Fruit fly (Drosophila melanogaster): ENCODE measurements around the gene CG3610.

Gene CG3610

DNA sequence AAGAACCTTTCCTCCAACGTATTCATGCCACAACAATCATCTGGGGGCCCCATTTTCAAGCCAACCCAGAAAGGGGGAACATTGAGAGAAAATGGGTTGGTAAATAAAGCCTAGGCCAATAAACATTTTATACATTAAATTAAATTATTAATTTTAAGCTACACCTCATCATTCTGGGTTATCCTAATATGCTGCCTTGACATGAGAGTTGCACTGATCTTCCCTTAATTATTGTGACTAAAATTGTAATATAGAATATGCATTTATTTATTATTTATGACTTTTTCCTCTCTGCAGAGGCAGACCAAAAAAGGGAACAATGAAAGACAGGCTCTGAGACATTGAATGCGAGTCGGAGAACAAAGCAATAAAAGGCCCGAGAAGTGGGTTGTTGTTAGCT is 3.0 kb downstream of the CG3610 start:
- TF ChIP-seq CG8478 (optimal IDR thresholded peaks at IDR 0.05) (no peak), Dll (optimal IDR thresholded peaks at IDR 0.05) (no peak), psq (optimal IDR thresholded peaks at IDR 0.05) (no peak), pan (optimal IDR thresholded peaks at IDR 0.05) (no peak), EcR (GFP tag; optimal IDR thresholded peaks at IDR 0.05) (no peak)

DNA sequence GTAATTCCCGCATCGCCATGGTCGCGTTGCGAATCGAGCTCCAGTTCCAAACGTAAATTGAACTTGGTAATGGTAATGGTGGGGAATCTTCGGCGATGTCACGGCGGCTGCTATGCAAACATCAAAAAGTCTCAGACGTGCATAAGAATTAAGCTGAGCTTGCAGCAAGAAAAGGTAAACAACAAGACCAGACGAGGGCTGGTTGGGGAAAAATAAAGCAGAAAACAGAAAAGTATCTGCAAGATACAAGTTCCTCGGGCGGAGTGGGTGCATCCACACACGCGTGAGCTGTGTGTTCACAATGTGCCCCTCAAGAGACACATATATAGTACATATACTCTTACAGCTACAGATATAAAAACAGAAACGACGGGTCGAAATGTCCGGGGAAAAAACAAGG is 7.8 kb downstream of the CG3610 start:
- TF ChIP-seq EcR (GFP tag; optimal IDR thresholded peaks at IDR 0.05) (no peak), CG8478 (optimal IDR thresholded peaks at IDR 0.05) (no peak), pan (optimal IDR thresholded peaks at IDR 0.05) (no peak), psq (optimal IDR thresholded peaks at IDR 0.05) (no peak), usp (GFP tag; optimal IDR thresholded peaks at IDR 0.05) (no peak), Dll (optimal IDR thresholded peaks at IDR 0.05) (no peak)

DNA sequence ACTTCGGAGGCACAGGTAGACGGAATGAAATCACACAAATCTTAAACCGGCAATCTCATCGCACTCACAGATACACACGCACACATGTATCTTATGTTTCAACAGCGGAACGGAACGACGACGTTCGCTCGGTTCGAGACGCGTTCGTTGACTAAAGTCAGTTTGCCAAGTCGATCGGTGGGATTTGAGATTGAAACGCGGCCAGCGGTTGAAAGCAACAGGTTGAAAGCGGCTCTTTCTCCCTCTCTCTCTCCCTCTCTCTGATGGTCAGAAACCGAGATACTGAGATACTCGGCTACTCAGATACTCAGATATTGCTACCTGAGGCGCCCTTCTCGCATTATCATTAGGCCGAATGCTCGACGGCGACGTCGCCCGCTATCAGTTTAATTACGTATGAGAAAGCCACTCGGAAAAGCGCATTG is 8.9 kb downstream of the CG3610 start:
- TF ChIP-seq CG8478 (optimal IDR thresholded peaks at IDR 0.05) (no peak), Dll (optimal IDR thresholded peaks at IDR 0.05) (peak; percentile 56)

DNA sequence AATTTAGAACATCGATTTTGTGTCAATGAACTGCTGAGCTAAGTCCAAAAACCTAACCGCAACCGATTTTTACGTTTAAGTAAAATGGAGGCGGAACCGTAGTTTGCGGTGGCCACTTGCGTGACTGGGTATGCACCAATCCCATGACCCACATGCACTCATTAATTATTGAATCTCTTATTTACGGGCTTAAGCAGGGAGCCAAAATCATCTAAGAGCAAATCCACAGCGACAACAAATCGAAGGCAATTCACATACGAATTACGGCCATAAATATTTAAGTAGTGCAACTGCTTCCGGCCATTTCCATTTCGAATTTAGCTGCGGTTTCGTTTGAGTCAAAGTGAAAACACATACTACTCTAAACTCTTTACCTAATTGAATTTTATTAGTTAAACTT is 20.0 kb downstream of the CG3610 start:
- TF ChIP-seq CG8478 (optimal IDR thresholded peaks at IDR 0.05) (no peak), pan (optimal IDR thresholded peaks at IDR 0.05) (no peak), EcR (GFP tag; optimal IDR thresholded peaks at IDR 0.05) (no peak), psq (optimal IDR thresholded peaks at IDR 0.05) (no peak), usp (GFP tag; optimal IDR thresholded peaks at IDR 0.05) (no peak), Dll (optimal IDR thresholded peaks at IDR 0.05) (no peak)

DNA sequence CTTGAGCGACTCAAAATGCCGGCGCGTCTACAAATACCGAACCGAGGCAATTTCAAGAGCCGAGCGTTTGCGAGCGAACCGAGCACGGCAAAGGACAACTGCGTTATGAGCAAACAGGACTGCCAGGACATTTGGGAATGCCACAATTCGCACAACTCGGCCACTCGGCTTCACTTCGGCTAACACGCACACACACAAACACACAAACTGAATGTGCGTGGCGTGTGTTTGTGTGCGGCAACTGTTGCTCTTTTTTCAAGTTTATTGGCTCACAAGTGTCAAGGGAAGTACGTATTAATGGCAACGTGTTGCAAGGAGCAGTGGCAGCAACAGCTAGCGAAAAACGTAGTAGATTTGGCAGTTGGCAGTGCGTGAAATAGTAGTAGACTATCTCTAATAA is 28.5 kb downstream of the CG3610 start:
- no peak for TF ChIP-seq EcR (GFP tag; optimal IDR thresholded peaks at IDR 0.05)
- TF ChIP-seq pan (optimal IDR thresholded peaks at IDR 0.05), result no peak
- no peak for TF ChIP-seq Dll (optimal IDR thresholded peaks at IDR 0.05)
- TF ChIP-seq psq (optimal IDR thresholded peaks at IDR 0.05), result no peak
- TF ChIP-seq CG8478 (optimal IDR thresholded peaks at IDR 0.05), result no peak
- TF ChIP-seq usp (GFP tag; optimal IDR thresholded peaks at IDR 0.05), result no peak

DNA sequence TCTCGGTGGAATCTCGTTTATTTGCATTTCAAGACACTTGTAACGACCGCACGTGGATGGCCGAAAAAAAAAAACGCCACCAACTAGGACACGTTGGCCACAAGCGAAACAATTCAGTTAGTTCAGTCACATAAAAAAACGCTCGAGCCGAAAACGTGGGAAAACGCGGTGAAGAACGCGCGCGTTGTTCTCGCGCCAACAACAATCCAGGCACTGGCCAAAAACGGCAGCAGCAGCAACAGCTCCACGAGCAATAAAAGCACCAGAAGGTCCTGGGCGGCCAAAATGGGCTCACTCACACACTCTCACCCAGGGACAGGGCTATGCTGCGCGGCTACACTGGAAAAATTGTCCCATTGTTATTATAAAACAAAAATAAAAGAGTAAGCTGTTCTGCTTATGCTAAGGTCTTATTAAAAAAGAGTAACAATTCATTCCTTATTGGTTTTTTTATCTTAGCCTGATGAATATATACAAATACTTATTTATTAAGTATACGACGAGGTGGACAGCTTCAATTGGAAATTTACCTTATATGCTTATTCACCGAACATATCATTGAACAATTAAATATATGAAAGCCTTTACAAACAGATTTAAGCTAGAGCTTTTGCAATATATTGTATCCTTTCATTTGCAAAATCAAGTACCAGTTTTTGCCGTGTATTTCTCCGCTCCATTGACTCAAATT is 30.6 kb downstream of the CG3610 start, which contains the start of gene btsz:
Gene btsz (minus strand): TSS at position 215 of the 691 bp plus-strand sequence.
- TF ChIP-seq usp (GFP tag; optimal IDR thresholded peaks at IDR 0.05) (no peak), psq (optimal IDR thresholded peaks at IDR 0.05) (no peak)

DNA sequence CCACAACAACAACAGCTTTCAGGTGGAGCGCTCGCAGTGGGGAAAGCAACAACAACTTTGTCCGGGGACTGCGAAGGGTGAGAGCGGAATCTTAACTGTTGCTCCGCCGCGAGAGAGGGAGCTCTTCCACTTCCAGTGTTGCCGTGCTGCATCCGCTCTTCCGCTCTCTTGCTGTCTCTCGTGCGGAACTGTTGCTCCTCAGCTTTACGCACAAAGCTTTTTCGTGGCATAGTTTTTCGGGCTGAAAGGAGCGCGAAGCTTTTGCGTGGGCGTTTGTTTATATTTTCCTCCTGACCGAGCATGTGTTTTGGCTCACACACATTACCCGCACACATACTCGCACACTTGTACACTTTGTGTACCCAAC is 31.1 kb downstream of the CG3610 start:
- TF ChIP-seq pan (optimal IDR thresholded peaks at IDR 0.05) (no peak), usp (GFP tag; optimal IDR thresholded peaks at IDR 0.05) (no peak), Dll (optimal IDR thresholded peaks at IDR 0.05) (no peak), EcR (GFP tag; optimal IDR thresholded peaks at IDR 0.05) (no peak), psq (optimal IDR thresholded peaks at IDR 0.05) (no peak), CG8478 (optimal IDR thresholded peaks at IDR 0.05) (no peak)

DNA sequence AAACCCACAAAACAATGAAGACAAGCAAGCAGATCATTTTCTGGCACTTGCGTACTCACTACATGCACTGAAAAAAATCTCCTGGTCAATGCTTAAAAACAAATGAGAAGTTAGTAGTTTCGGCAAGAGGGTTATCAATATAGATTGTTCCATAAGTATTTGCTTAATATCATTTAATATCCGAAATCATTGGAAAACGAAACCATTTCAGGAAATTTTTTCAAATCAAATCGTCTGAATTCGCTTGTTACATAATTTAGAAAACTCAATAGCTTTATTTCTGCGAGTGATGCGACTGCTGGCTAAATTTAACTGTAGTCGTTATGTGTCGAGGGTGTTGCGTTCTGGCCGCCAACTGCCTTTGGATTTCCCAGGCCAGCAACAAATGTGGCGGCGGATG is 33.3 kb downstream of the CG3610 start:
- no peak for TF ChIP-seq usp (GFP tag; optimal IDR thresholded peaks at IDR 0.05)
- no peak for TF ChIP-seq psq (optimal IDR thresholded peaks at IDR 0.05)
- TF ChIP-seq Dll (optimal IDR thresholded peaks at IDR 0.05), result no peak
- TF ChIP-seq pan (optimal IDR thresholded peaks at IDR 0.05), result no peak

DNA sequence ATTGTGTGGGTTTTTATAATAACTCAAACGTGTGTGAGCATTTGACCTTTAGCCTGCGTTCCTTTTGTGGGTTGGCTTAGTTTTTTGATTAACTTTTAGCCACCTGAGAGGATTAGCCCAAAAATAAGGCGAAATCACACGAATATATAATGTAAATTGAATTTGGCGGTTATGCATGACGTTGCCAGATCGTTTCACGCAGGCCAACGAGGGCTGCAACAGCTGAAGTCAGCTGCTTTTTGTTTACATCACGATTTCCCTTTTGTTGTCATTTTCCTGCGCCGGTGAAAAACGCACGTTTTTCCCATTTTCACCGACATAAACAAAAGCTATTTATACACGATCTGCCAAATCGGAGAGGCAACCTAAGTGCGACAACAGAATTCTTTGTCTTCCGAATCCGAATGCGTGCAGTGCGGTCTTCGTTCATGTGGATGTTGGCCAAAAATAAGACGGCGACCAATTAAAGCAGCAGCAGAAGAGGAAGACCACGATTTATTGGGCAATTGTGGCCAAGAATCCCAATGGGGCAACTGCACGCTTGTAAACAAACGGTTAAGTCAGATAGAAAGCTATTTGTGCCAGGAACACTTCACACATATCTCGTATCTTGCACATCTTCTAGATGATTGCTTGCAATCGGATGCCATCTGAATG is 34.5 kb downstream of the CG3610 start, which contains the start of gene CG3631:
Gene CG3631 (plus strand): TSS at position 251 of the 657 bp plus-strand sequence.
- no peak for TF ChIP-seq psq (optimal IDR thresholded peaks at IDR 0.05)

DNA sequence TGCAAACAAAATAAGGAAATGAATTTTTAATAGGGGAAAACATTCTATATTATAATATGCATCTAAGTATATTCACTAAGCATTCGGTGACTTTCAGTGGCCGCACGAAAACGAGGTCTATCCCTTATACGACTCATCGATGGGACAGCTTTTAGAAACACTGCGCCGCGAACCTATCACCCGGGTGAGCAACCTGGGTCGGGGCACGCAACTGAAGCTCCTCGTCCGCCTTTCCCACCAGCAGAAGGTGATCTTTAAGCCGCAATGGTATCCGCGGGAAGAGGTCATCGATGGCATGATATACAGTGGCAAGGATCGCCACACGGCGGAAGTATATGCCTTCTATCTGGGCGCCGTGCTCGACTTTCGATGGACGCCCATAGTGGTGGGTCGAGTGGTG is 36.0 kb downstream of the CG3610 start:
- TF ChIP-seq EcR (GFP tag; optimal IDR thresholded peaks at IDR 0.05), result no peak
- TF ChIP-seq usp (GFP tag; optimal IDR thresholded peaks at IDR 0.05), result no peak
- no peak for TF ChIP-seq CG8478 (optimal IDR thresholded peaks at IDR 0.05)
- TF ChIP-seq psq (optimal IDR thresholded peaks at IDR 0.05), result no peak
- no peak for TF ChIP-seq Dll (optimal IDR thresholded peaks at IDR 0.05)
- no peak for TF ChIP-seq pan (optimal IDR thresholded peaks at IDR 0.05)

DNA sequence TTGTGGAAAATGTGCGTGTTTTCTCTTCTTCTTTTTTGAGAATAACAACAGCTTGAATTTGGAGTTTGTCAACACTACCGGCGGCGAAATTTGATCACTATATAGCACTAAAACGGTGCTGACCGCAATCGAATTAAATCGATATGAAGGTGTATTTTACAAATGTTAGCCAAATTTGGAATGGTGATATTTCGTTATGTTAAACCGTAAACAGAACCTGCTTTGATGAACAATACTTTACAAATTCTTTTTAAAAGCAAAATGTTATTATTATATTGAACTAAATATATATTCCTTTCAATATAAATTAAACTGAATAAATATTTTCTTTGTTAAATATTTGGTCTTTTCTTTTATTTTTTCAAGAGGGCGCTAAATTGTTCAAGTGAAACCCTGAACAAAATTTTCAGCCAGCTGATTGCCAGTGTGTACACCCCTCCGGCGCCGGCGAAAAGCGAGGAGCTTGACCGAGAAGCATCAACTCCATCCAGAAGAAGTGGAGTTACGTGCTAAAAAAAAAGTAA is 41.2 kb downstream of the CG3610 start, which contains the start of the genes Rrp6, CG33331 and CG33332:
Gene Rrp6 (minus strand): TSS at position 236 of the 524 bp plus-strand sequence.
Gene CG33331 (plus strand): TSS at position 446 of the 524 bp plus-strand sequence.
Gene CG33332 (plus strand): TSS at position 446 of the 524 bp plus-strand sequence.
- TF ChIP-seq Dll (optimal IDR thresholded peaks at IDR 0.05) (no peak), CG8478 (optimal IDR thresholded peaks at IDR 0.05) (no peak), EcR (GFP tag; optimal IDR thresholded peaks at IDR 0.05) (no peak), pan (optimal IDR thresholded peaks at IDR 0.05) (no peak), usp (GFP tag; optimal IDR thresholded peaks at IDR 0.05) (no peak), psq (optimal IDR thresholded peaks at IDR 0.05) (no peak)

DNA sequence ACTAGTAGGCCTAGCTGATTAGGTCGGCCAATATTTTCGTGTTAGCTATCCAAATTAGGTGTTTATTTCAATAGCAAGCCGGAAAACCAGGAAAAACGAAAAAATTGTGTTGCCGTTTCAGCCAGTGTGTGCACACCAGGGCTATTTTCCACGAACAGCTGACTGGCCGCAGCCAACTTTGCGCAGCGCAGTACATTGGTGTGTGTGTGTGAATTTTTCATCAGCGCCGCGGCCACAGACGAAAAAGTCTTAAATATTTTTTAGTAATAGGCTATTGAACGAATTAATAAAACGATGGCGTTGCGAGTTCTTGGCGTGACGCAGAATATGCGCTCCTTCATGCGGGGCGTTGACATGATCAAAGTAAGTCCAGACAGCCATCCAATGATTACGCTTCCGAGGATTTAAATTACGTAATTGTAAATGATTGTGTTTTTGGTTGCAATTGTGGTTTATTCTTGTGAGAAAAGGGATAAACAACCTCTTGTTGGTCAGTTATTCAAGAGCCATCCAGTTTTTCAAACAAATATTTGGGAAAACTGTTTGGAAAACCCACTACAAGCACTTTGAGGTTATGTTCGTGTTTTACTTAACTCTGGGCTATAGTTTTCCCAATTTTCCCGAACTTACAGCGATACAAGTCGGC is 45.3 kb downstream of the CG3610 start, which contains the start of the genes CycC and UQCR-C1:
Gene CycC (minus strand): TSS at position 142 of the 646 bp plus-strand sequence.
Gene UQCR-C1 (plus strand): TSS at position 168 of the 646 bp plus-strand sequence.
- TF ChIP-seq pan (optimal IDR thresholded peaks at IDR 0.05) (no peak), EcR (GFP tag; optimal IDR thresholded peaks at IDR 0.05) (no peak), CG8478 (optimal IDR thresholded peaks at IDR 0.05) (no peak), Dll (optimal IDR thresholded peaks at IDR 0.05) (no peak), psq (optimal IDR thresholded peaks at IDR 0.05) (no peak), usp (GFP tag; optimal IDR thresholded peaks at IDR 0.05) (no peak)

Data from whole organism.